Fruit fly (Drosophila melanogaster) whole organism, embryonic: ENCODE results near the gene Fpgs1.

Source experiments
- Atf6 ChIP-seq: fragments of 200-800 bp; sonication (Bioruptor generic); IDR thresholded peaks from 2 replicates; pipeline ENCODE4 v1.3.6; 2022; ENCODE audit warnings: missing biosample characterization, missing genetic modification characterization
- CG1024 ChIP-seq: fragments of 200-800 bp; sonication (Bioruptor generic); IDR thresholded peaks from 2 replicates; pipeline ENCODE4 v1.3.6; 2022; ENCODE audit warnings: missing biosample characterization, missing genetic modification characterization
- CG10267 ChIP-seq: fragments of 200-800 bp; sonication (Bioruptor generic); optimal IDR thresholded peaks from 2 replicates; lab custom pipeline; 2018; ENCODE audit warnings: missing biosample characterization, mild to moderate bottlenecking, missing genetic modification characterization, moderate library complexity
- CG10366 ChIP-seq: fragments of 200-800 bp; sonication (Bioruptor generic); IDR thresholded peaks from 2 replicates; pipeline ENCODE4 v1.3.6; 2022; ENCODE audit warnings: missing biosample characterization, missing genetic modification characterization
- CG11398 ChIP-seq: fragments of 200-800 bp; sonication (Bioruptor generic); optimal IDR thresholded peaks from 2 replicates; lab custom pipeline; 2016; ENCODE audit warnings: missing biosample characterization, missing genetic modification characterization
- CG11456 ChIP-seq: fragments of 200-800 bp; sonication (Bioruptor generic); IDR thresholded peaks from 3 replicates; pipeline ENCODE4 v1.3.6; 2022; ENCODE audit warnings: missing biosample characterization, missing genetic modification characterization
- CG11695 ChIP-seq: fragments of 200-800 bp; sonication (Bioruptor generic); IDR thresholded peaks from 3 replicates; pipeline ENCODE4 v1.3.6; 2022; ENCODE audit warnings: missing biosample characterization, missing genetic modification characterization
- CG15696 ChIP-seq: fragments of 200-800 bp; sonication (Bioruptor generic); optimal IDR thresholded peaks from 2 replicates; lab custom pipeline; 2019; ENCODE audit warnings: missing biosample characterization, mild to moderate bottlenecking, missing genetic modification characterization, moderate library complexity
- CG1603 ChIP-seq: fragments of 200-800 bp; sonication (Bioruptor generic); optimal IDR thresholded peaks from 2 replicates; lab custom pipeline; 2019; ENCODE audit warnings: missing biosample characterization, mild to moderate bottlenecking, missing genetic modification characterization, moderate library complexity
- CG17328 ChIP-seq: fragments of 200-800 bp; sonication (Bioruptor generic); IDR thresholded peaks from 2 replicates; pipeline ENCODE4 v1.3.6; 2022; ENCODE audit warnings: missing biosample characterization, missing genetic modification characterization
- CG18599 ChIP-seq: fragments of 200-800 bp; sonication (Bioruptor generic); optimal IDR thresholded peaks from 3 replicates; lab custom pipeline; 2017; ENCODE audit warnings: missing biosample characterization, missing genetic modification characterization, mild to moderate bottlenecking, moderate library complexity, missing genetic modification reagents
- CG2678 ChIP-seq: fragments of 200-800 bp; sonication (Bioruptor generic); optimal IDR thresholded peaks from 3 replicates; lab custom pipeline; 2019; ENCODE audit warnings: missing biosample characterization, mild to moderate bottlenecking, missing genetic modification characterization, moderate library complexity
- CG4360 ChIP-seq: fragments of 200-800 bp; sonication (Bioruptor generic); IDR thresholded peaks from 2 replicates; pipeline ENCODE4 v1.3.6; 2022; ENCODE audit warnings: missing biosample characterization, missing genetic modification characterization
- CG5180 ChIP-seq: fragments of 200-800 bp; sonication (Bioruptor generic); optimal IDR thresholded peaks from 3 replicates; lab custom pipeline; 2017; ENCODE audit warnings: missing biosample characterization, missing genetic modification characterization, mild to moderate bottlenecking, moderate library complexity, missing genetic modification reagents
- CG6813 ChIP-seq: fragments of 200-800 bp; sonication (Bioruptor generic); optimal IDR thresholded peaks from 2 replicates; lab custom pipeline; 2017; ENCODE audit warnings: missing biosample characterization, missing genetic modification characterization, mild to moderate bottlenecking, moderate library complexity, missing genetic modification reagents
- CG8388 ChIP-seq: fragments of 200-800 bp; sonication (Bioruptor generic); optimal IDR thresholded peaks from 2 replicates; lab custom pipeline; 2019; ENCODE audit warnings: missing biosample characterization, mild to moderate bottlenecking, missing genetic modification characterization, moderate library complexity
- CG8924 ChIP-seq: fragments of 200-800 bp; optimal IDR thresholded peaks from 3 replicates; lab custom pipeline; 2019; ENCODE audit warnings: missing biosample characterization, mild to moderate bottlenecking, missing genetic modification characterization, moderate library complexity
- D ChIP-seq, 2 experiments: fragments of 200-800 bp in 1 of 2; fragments of >200 bp in 1 of 2; sonication (Bioruptor generic) in 1 of 2; optimal IDR thresholded peaks; 2 replicates in 1 of 2; 3 replicates in 1 of 2; lab custom pipeline; 2017; ENCODE audit warnings: mild to moderate bottlenecking in 1 of 2, missing biosample characterization in 1 of 2, missing genetic modification characterization in 1 of 2, missing genetic modification reagents in 1 of 2
- D19B ChIP-seq: fragments of 200-800 bp; sonication (Bioruptor generic); optimal IDR thresholded peaks from 2 replicates; lab custom pipeline; 2017; ENCODE audit warnings: missing biosample characterization, mild to moderate bottlenecking, missing genetic modification characterization
- Deaf1 ChIP-seq: fragments of 200-800 bp; optimal IDR thresholded peaks from 3 replicates; lab custom pipeline; 2019; ENCODE audit warnings: missing biosample characterization, mild to moderate bottlenecking, missing genetic modification characterization, moderate library complexity
- Fer2 ChIP-seq: fragments of 200-800 bp; sonication (Bioruptor generic); optimal IDR thresholded peaks from 2 replicates; lab custom pipeline; 2018; ENCODE audit warnings: missing biosample characterization, mild to moderate bottlenecking, missing genetic modification characterization, moderate library complexity
- Hmr ChIP-seq: fragments of 200-800 bp; sonication (Bioruptor generic); optimal IDR thresholded peaks from 3 replicates; lab custom pipeline; 2017; ENCODE audit warnings: mild to moderate bottlenecking, missing biosample characterization, missing genetic modification reagents, missing genetic modification characterization
- Med ChIP-seq: fragments of 200-800 bp; sonication (Bioruptor generic); peaks from one replicate; lab custom pipeline; 2016; ENCODE audit warnings: missing biosample characterization, missing genetic modification characterization, mild to moderate bottlenecking, inconsistent platforms, moderate library complexity
- Ptx1 ChIP-seq: fragments of 200-800 bp; sonication (Bioruptor generic); IDR thresholded peaks from 2 replicates; pipeline ENCODE4 v1.3.6; 2022; ENCODE audit warnings: missing biosample characterization, missing genetic modification characterization
- Trl ChIP-seq, 3 experiments: fragments of >200 bp in 2 of 3; fragments of 200-800 bp in 1 of 3; sonication (Bioruptor generic) in 1 of 3; optimal IDR thresholded peaks; 2 replicates in 1 of 3; 3 replicates in 2 of 3; lab custom pipeline; 2016 to 2017; ENCODE audit warnings: missing biosample characterization in 1 of 3, missing genetic modification characterization in 1 of 3
- Usf ChIP-seq: fragments of 200-800 bp; sonication (Bioruptor generic); optimal IDR thresholded peaks from 2 replicates; lab custom pipeline; 2017; ENCODE audit warnings: missing genotype, missing biosample characterization, missing genetic modification characterization
- bab2 ChIP-seq: fragments of 200-800 bp; sonication (Bioruptor generic); optimal IDR thresholded peaks from 2 replicates; lab custom pipeline; 2016; ENCODE audit warnings: missing biosample characterization, missing genetic modification characterization
- crol ChIP-seq: fragments of 200-800 bp; sonication (Bioruptor generic); IDR thresholded peaks from 2 replicates; pipeline ENCODE4 v1.3.6; 2022; ENCODE audit warnings: missing biosample characterization, missing genetic modification characterization
- cwo ChIP-seq: fragments of 200-800 bp; sonication (Bioruptor generic); optimal IDR thresholded peaks from 3 replicates; lab custom pipeline; 2017; ENCODE audit warnings: missing biosample characterization, missing genetic modification characterization, mild to moderate bottlenecking, moderate library complexity, missing genetic modification reagents
- dm ChIP-seq: fragments of 200-800 bp; sonication (Bioruptor generic); optimal IDR thresholded peaks from 3 replicates; lab custom pipeline; 2016; ENCODE audit warnings: missing biosample characterization, missing genetic modification characterization
- dmrt11E ChIP-seq: fragments of 200-800 bp; sonication (Bioruptor generic); optimal IDR thresholded peaks from 3 replicates; lab custom pipeline; 2018; ENCODE audit warnings: missing biosample characterization, mild to moderate bottlenecking, missing genetic modification characterization, moderate library complexity
- exex ChIP-seq: fragments of 200-800 bp; sonication (Bioruptor generic); optimal IDR thresholded peaks from 4 replicates; lab custom pipeline; 2018; ENCODE audit warnings: missing biosample characterization, mild to moderate bottlenecking, missing genetic modification characterization, moderate library complexity
- fd102C ChIP-seq: fragments of 200-800 bp; sonication (Bioruptor generic); optimal IDR thresholded peaks from 2 replicates; lab custom pipeline; 2018; ENCODE audit warnings: missing biosample characterization, mild to moderate bottlenecking, missing genetic modification characterization, moderate library complexity
- fd96Cb ChIP-seq: fragments of 200-800 bp; sonication (Bioruptor generic); optimal IDR thresholded peaks from 2 replicates; lab custom pipeline; 2018; ENCODE audit warnings: missing biosample characterization, mild to moderate bottlenecking, missing genetic modification characterization, moderate library complexity
- gcm ChIP-seq: fragments of 200-800 bp; sonication (Bioruptor generic); optimal IDR thresholded peaks from 2 replicates; lab custom pipeline; 2019; ENCODE audit warnings: missing biosample characterization, mild to moderate bottlenecking, missing genetic modification characterization, moderate library complexity
- gem ChIP-seq: fragments of 200-800 bp; sonication (Bioruptor generic); optimal IDR thresholded peaks from 2 replicates; lab custom pipeline; 2019; ENCODE audit warnings: missing biosample characterization, mild to moderate bottlenecking, missing genetic modification characterization, moderate library complexity
- grn ChIP-seq: fragments of 200-800 bp; sonication (Bioruptor generic); optimal IDR thresholded peaks from 3 replicates; lab custom pipeline; 2017; ENCODE audit warnings: missing biosample characterization, missing genetic modification characterization
- insv ChIP-seq, 2 experiments: fragments of 200-800 bp; sonication (Bioruptor generic); optimal IDR thresholded peaks; 3 replicates each; lab custom pipeline; 2016 to 2018; ENCODE audit warnings: missing biosample characterization in 2 of 2, missing genetic modification characterization in 2 of 2
- kni ChIP-seq: fragments of 200-800 bp; sonication (Bioruptor generic); optimal IDR thresholded peaks from 3 replicates; lab custom pipeline; 2017; ENCODE audit warnings: mild to moderate bottlenecking, missing biosample characterization, missing genetic modification reagents, missing genetic modification characterization
- lbe ChIP-seq: fragments of 200-800 bp; sonication (Bioruptor generic); optimal IDR thresholded peaks from 2 replicates; lab custom pipeline; 2016; ENCODE audit warnings: missing biosample characterization, mild to moderate bottlenecking, missing genetic modification characterization
- mam ChIP-seq: fragments of 200-800 bp; sonication (Bioruptor generic); optimal IDR thresholded peaks from 3 replicates; lab custom pipeline; 2016; ENCODE audit warnings: missing biosample characterization, missing genetic modification characterization
- mirr ChIP-seq: fragments of 200-800 bp; sonication (Bioruptor generic); optimal IDR thresholded peaks from 3 replicates; lab custom pipeline; 2018; ENCODE audit warnings: missing biosample characterization, mild to moderate bottlenecking, missing genetic modification characterization
- nom ChIP-seq: fragments of 200-800 bp; sonication (Bioruptor generic); optimal IDR thresholded peaks from 2 replicates; lab custom pipeline; 2017; ENCODE audit warnings: missing biosample characterization, missing genetic modification characterization, mild to moderate bottlenecking, moderate library complexity, missing genetic modification reagents
- pfk ChIP-seq: fragments of 200-800 bp; sonication (Bioruptor generic); optimal IDR thresholded peaks from 2 replicates; lab custom pipeline; 2018; ENCODE audit warnings: missing biosample characterization, mild to moderate bottlenecking, missing genetic modification characterization, moderate library complexity
- psq ChIP-seq: fragments of 200-800 bp; sonication (Bioruptor generic); optimal IDR thresholded peaks from 2 replicates; lab custom pipeline; 2017; ENCODE audit warnings: missing biosample characterization, missing genetic modification characterization
- sna ChIP-seq: fragments of 200-800 bp; sonication (Bioruptor generic); IDR thresholded peaks from 2 replicates; pipeline ENCODE4 v1.3.6; 2022; ENCODE audit warnings: missing biosample characterization, missing genetic modification characterization; ENCODE audit not compliant: partially characterized antibody
- sqz ChIP-seq: fragments of 200-800 bp; sonication (Bioruptor generic); optimal IDR thresholded peaks from 3 replicates; lab custom pipeline; 2018; ENCODE audit warnings: missing biosample characterization, mild to moderate bottlenecking, missing genetic modification characterization
- sug ChIP-seq: fragments of 200-800 bp; optimal IDR thresholded peaks from 2 replicates; lab custom pipeline; 2019; ENCODE audit warnings: missing biosample characterization, mild to moderate bottlenecking, missing genetic modification characterization, moderate library complexity

Fpgs1 gene

dm6 chrX:12660030-12660630 lies 48.5 kb downstream of the Fpgs1 start (continued):
- TF ChIP-seq mam (GFP tag; lab: Kevin White, UChicago) (peak; percentile 9), gem (peak; percentile 17), mirr (GFP tag; lab: Kevin White, UChicago) (peak; percentile 22), dmrt11E (peak; percentile 15), CG10366 (GFP tag; lab: Robert Waterston, UW) (no peak), insv (GFP tag; optimal IDR thresholded peaks at IDR 0.05; lab: Kevin White, UChicago) (peak in 1 of 2 experiments; percentile 33), gcm (GFP tag; lab: Kevin White, UChicago) (peak; percentile 8), pfk (GFP tag; lab: Kevin White, UChicago) (peak; percentile 34), kni (GFP tag; lab: Kevin White, UChicago) (peak; percentile 28), CG1024 (no peak), lbe (GFP tag; lab: Kevin White, UChicago) (peak; percentile 24), dm (GFP tag; lab: Kevin White, UChicago) (no peak), CG15696 (tag; lab: Kevin White, UChicago) (peak; percentile 77), fd96Cb (tag; lab: Kevin White, UChicago) (no peak), Usf (GFP tag; lab: Kevin White, UChicago) (no peak), CG2678 (peak; percentile 24), psq (GFP tag; lab: Kevin White, UChicago) (peak; percentile 53), nom (GFP tag; lab: Kevin White, UChicago) (peak; percentile 67), D19B (GFP tag; lab: Kevin White, UChicago) (no peak), sqz (peak; percentile 34), Med (GFP tag; lab: Kevin White, UChicago) (peak; percentile 78), Hmr (peak; percentile 10), sna (GFP tag; lab: Robert Waterston, UW) (no peak), CG11398 (GFP tag; lab: Kevin White, UChicago) (peak; percentile 16), CG11695 (no peak), exex (tag; lab: Kevin White, UChicago) (peak; percentile 38), crol (peak; percentile 80), CG11456 (GFP tag; lab: Robert Waterston, UW) (no peak), CG1603 (tag; lab: Kevin White, UChicago) (peak; percentile 4), D (optimal IDR thresholded peaks at IDR 0.05; lab: Kevin White, UChicago) (peak; percentile 61), D (GFP tag; optimal IDR thresholded peaks at IDR 0.05; lab: Kevin White, UChicago) (no peak), CG17328 (GFP tag; lab: Robert Waterston, UW) (no peak), Atf6 (peak; percentile 61), Deaf1 (tag; lab: Kevin White, UChicago) (peak; percentile 74), cwo (GFP tag; lab: Kevin White, UChicago) (peak; percentile 59), CG6813 (peak; percentile 34), grn (no peak), CG18599 (GFP tag; lab: Kevin White, UChicago) (peak; percentile 37), CG8388 (GFP tag; lab: Kevin White, UChicago) (no peak), Ptx1 (GFP tag; lab: Robert Waterston, UW) (no peak), bab2 (peak; percentile 28), CG8924 (tag; lab: Kevin White, UChicago) (peak; percentile 47), CG10267 (tag; lab: Kevin White, UChicago) (peak; percentile 10), sug (tag; lab: Kevin White, UChicago) (peak; percentile 34), fd102C (GFP tag; lab: Kevin White, UChicago) (peak; percentile 17), Fer2 (no peak), CG4360 (GFP tag; lab: Robert Waterston, UW) (0 out of 2 replicates have a peak, but pooled peaks have one; percentile 9), Trl (optimal IDR thresholded peaks at IDR 0.05; lab: Kevin White, UChicago) (peak; percentile 72 to 74), Trl (GFP tag; optimal IDR thresholded peaks at IDR 0.05; lab: Kevin White, UChicago) (no peak), CG5180 (GFP tag; lab: Kevin White, UChicago) (peak; percentile 1)
